Worm (Caenorhabditis elegans): ENCODE data around the gene F42H10.6.

F42H10.6 gene

DNA sequence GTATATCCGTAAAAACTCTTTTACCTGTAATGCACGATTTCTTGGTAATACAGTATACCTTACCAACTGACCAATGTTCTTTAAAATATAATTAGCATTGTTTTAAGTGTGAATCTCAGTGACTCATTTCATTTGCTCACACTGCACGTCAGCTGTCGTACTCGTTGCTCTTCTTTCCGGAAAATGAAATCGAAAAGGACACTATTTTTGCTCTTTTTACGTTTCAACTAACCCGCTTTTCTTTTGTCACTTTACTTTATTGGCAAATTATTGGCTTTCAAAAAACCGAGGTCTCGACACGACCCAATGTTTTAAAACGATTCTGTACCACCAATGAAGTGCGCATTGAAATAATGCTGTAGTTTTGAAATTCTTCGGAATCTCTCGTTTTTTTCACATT, at the start of gene F42H10.6:
Gene F42H10.6 (minus strand): TSS at position 101 of the 400 bp plus-strand sequence.
- TF ChIP-seq D1046.2 (GFP tag; IDR thresholded peaks at IDR 0.05) (no peak), cey-2 (tag; optimal IDR thresholded peaks at IDR 0.05; ENCODE audit: borderline replicate concordance, insufficient read depth) (no peak), ceh-44 (GFP tag; IDR thresholded peaks at IDR 0.05) (no peak), nhr-42 (GFP tag; IDR thresholded peaks at IDR 0.05) (no peak), mdl-1 (tag; optimal IDR thresholded peaks at IDR 0.05) (no peak), ceh-62 (tag; optimal IDR thresholded peaks at IDR 0.05) (no peak), unc-130 (GFP tag; optimal IDR thresholded peaks at IDR 0.05) (no peak), duxl-1 (tag; optimal IDR thresholded peaks at IDR 0.05; ENCODE audit: poor library complexity) (no peak), snpc-1.2 (GFP tag; IDR thresholded peaks at IDR 0.05) (no peak), F26F4.8 (GFP tag; conservative IDR thresholded peaks at IDR 0.05) (no peak), fkh-10 (GFP tag; optimal IDR thresholded peaks at IDR 0.05) (no peak), hif-1 (tag; optimal IDR thresholded peaks at IDR 0.05) (no peak)

DNA sequence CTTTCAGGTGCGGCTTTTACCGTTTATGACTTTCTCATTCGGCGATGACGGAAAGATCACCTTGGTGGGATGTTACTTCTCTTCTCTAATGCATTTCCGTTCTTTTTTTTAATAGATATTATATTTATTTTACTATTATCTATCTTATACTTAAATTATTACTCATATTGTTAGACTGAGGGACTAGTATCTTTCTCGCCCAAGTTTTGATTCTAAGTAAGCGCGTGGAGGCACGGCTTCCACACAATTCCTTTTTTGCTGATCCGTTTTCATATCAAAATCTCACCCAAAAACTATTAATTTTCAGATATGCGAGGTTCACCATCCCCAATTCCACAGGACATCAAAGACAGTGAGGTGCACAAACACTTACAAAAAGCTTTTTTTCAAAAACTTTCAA, 49.5 kb upstream of the F42H10.6 start, which contains the start of gene ZC21.10:
Gene ZC21.10 (plus strand): TSS at position 301 of the 400 bp plus-strand sequence.
- TF ChIP-seq arid-1 (GFP tag; conservative IDR thresholded peaks at IDR 0.05) (no peak), dmd-9 (GFP tag; IDR thresholded peaks at IDR 0.05) (no peak), mdl-1 (tag; optimal IDR thresholded peaks at IDR 0.05) (no peak), lim-7 (GFP tag; IDR thresholded peaks at IDR 0.05) (no peak), lin-1 (GFP tag; IDR thresholded peaks at IDR 0.05) (no peak), egl-27 (tag; optimal IDR thresholded peaks at IDR 0.05) (no peak), hlh-11 (tag; optimal IDR thresholded peaks at IDR 0.05) (no peak)

DNA sequence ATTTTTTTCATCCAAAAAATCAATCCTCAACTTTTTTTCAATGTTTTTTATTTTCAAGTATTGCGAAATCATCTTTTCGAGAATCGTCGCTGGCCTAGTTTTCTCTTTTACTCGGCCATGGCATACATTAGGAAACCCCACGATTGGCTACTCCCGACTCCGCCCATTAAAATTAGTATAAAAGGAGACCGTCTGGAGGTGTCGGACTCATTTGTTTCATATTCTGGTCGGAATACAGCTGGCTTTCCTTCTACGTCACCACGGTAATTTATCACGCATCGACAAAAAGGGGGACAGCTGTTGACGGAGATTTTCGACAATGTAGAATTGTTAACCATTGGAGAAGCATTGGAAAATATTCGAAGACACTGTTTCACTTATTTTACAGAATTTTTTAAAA, 48.7 kb upstream of the F42H10.6 start:
- TF ChIP-seq duxl-1 (tag; optimal IDR thresholded peaks at IDR 0.05; ENCODE audit: poor library complexity) (peak; percentile 50), unc-62 (GFP tag; optimal IDR thresholded peaks at IDR 0.05 in 1 of 2) (peak in 1 of 2 experiments; percentile 79), unc-62 (tag; optimal IDR thresholded peaks at IDR 0.05) (no peak), nhr-111 (GFP tag; optimal IDR thresholded peaks at IDR 0.05) (no peak), fkh-10 (GFP tag; optimal IDR thresholded peaks at IDR 0.05) (peak; percentile 3), egl-27 (tag; optimal IDR thresholded peaks at IDR 0.05) (no peak), nhr-77 (tag; optimal IDR thresholded peaks at IDR 0.05) (no peak), ztf-11 (tag; optimal IDR thresholded peaks at IDR 0.05) (no peak), zag-1 (tag; optimal IDR thresholded peaks at IDR 0.05) (no peak), mep-1 (tag; optimal IDR thresholded peaks at IDR 0.05) (peak; percentile 57), ceh-82 (tag; optimal IDR thresholded peaks at IDR 0.05) (no peak), Y75B8A.6 (GFP tag; IDR thresholded peaks at IDR 0.05) (no peak), aha-1 (tag) (peak; percentile 10), Y48G9A.11 (GFP tag; IDR thresholded peaks at IDR 0.05) (no peak), snpc-1.2 (GFP tag; IDR thresholded peaks at IDR 0.05) (no peak), lin-39 (tag; optimal IDR thresholded peaks at IDR 0.05) (no peak), ZK337.2 (GFP tag; IDR thresholded peaks at IDR 0.05) (0 out of 2 replicates have a peak, but pooled peaks have one; percentile 34), ceh-32 (tag; optimal IDR thresholded peaks at IDR 0.05; ENCODE audit: poor library complexity) (no peak), dpl-1 (GFP tag; optimal IDR thresholded peaks at IDR 0.05) (peak; percentile 53), hif-1 (tag; optimal IDR thresholded peaks at IDR 0.05) (peak in 1 of 2 experiments; percentile 55), spr-1 (tag; optimal IDR thresholded peaks at IDR 0.05) (no peak), hmg-1.1 (GFP tag; IDR thresholded peaks at IDR 0.05) (peak; percentile 46), lsy-2 (tag; optimal IDR thresholded peaks at IDR 0.05) (peak; percentile 27 to 87), mes-2 (tag; optimal IDR thresholded peaks at IDR 0.05; ENCODE audit: poor library complexity, severe bottlenecking) (peak; percentile 93), php-3 (GFP tag; IDR thresholded peaks at IDR 0.05) (no peak), rbr-2 (tag; optimal IDR thresholded peaks at IDR 0.05) (peak; percentile 40), hlh-11 (tag; optimal IDR thresholded peaks at IDR 0.05) (peak; percentile 43), ceh-20 (GFP tag; IDR thresholded peaks at IDR 0.05) (no peak), madf-9 (GFP tag; conservative IDR thresholded peaks at IDR 0.05) (0 out of 2 replicates have a peak, but pooled peaks have one; percentile 34), hlh-30 (tag; optimal IDR thresholded peaks at IDR 0.05; ENCODE audit: insufficient read depth) (peak; percentile 16)
